Fruit fly (Drosophila melanogaster) whole organism, embryonic: ENCODE measurements around the gene Oscillin.

Experiments
- Adf1 ChIP-seq: fragments of 200-800 bp; sonication (Bioruptor generic); IDR thresholded peaks from 2 replicates; pipeline ENCODE4 v1.3.6; 2022; ENCODE audit warnings: missing biosample characterization, missing genetic modification characterization
- Atf6 ChIP-seq: fragments of 200-800 bp; sonication (Bioruptor generic); IDR thresholded peaks from 2 replicates; pipeline ENCODE4 v1.3.6; 2022; ENCODE audit warnings: missing biosample characterization, missing genetic modification characterization
- CG11398 ChIP-seq: fragments of 200-800 bp; sonication (Bioruptor generic); optimal IDR thresholded peaks from 2 replicates; lab custom pipeline; 2016; ENCODE audit warnings: missing biosample characterization, missing genetic modification characterization
- CG11723 ChIP-seq: fragments of 200-800 bp; sonication (Bioruptor generic); optimal IDR thresholded peaks from 2 replicates; lab custom pipeline; 2017; ENCODE audit warnings: missing biosample characterization, mild to moderate bottlenecking, missing genetic modification characterization
- CG12659 ChIP-seq: fragments of 200-800 bp; sonication (Bioruptor generic); optimal IDR thresholded peaks from 3 replicates; lab custom pipeline; 2017; ENCODE audit warnings: mild to moderate bottlenecking, missing biosample characterization, missing genetic modification reagents, missing genetic modification characterization
- CG12769 ChIP-seq: fragments of 200-800 bp; sonication (Bioruptor generic); optimal IDR thresholded peaks from 2 replicates; lab custom pipeline; 2019; ENCODE audit warnings: missing biosample characterization, mild to moderate bottlenecking, missing genetic modification characterization, moderate library complexity
- CG14014 ChIP-seq: fragments of 200-800 bp; sonication (Bioruptor generic); IDR thresholded peaks from 2 replicates; pipeline ENCODE4 v1.3.6; 2022; ENCODE audit warnings: missing biosample characterization, missing genetic modification characterization
- CG32532 ChIP-seq: fragments of 200-800 bp; sonication (Bioruptor generic); IDR thresholded peaks from 2 replicates; pipeline ENCODE4 v1.3.6; 2022; ENCODE audit warnings: missing biosample characterization, missing genetic modification characterization
- CG33557 ChIP-seq: fragments of 200-800 bp; sonication (Bioruptor generic); optimal IDR thresholded peaks from 2 replicates; lab custom pipeline; 2019; ENCODE audit warnings: missing biosample characterization, mild to moderate bottlenecking, missing genetic modification characterization, moderate library complexity
- CG4360 ChIP-seq: fragments of 200-800 bp; sonication (Bioruptor generic); IDR thresholded peaks from 2 replicates; pipeline ENCODE4 v1.3.6; 2022; ENCODE audit warnings: missing biosample characterization, missing genetic modification characterization
- CG6175 ChIP-seq: fragments of 200-800 bp; sonication (Bioruptor generic); IDR thresholded peaks from 3 replicates; pipeline ENCODE4 v1.3.6; 2022; ENCODE audit warnings: missing biosample characterization, missing genetic modification characterization
- CG6254 ChIP-seq: fragments of 200-800 bp; sonication (Bioruptor generic); optimal IDR thresholded peaks from 3 replicates; lab custom pipeline; 2017; ENCODE audit warnings: mild to moderate bottlenecking, missing biosample characterization, missing genetic modification reagents, missing genetic modification characterization
- CG6654 ChIP-seq: fragments of 200-800 bp; sonication (Bioruptor generic); optimal IDR thresholded peaks from 2 replicates; lab custom pipeline; 2017; ENCODE audit warnings: missing biosample characterization, mild to moderate bottlenecking, missing genetic modification characterization
- CG6791 ChIP-seq: fragments of 200-800 bp; sonication (Bioruptor generic); IDR thresholded peaks from 3 replicates; pipeline ENCODE4 v1.3.6; 2022; ENCODE audit warnings: missing biosample characterization, missing genetic modification characterization; ENCODE audit not compliant: partially characterized antibody
- CG7839 ChIP-seq: fragments of 200-800 bp; sonication (Bioruptor generic); optimal IDR thresholded peaks from 3 replicates; lab custom pipeline; 2018; ENCODE audit warnings: missing biosample characterization, mild to moderate bottlenecking, missing genetic modification characterization, moderate library complexity
- Dbx ChIP-seq: fragments of 200-800 bp; sonication (Bioruptor generic); IDR thresholded peaks from 3 replicates; pipeline ENCODE4 v1.3.6; 2022; ENCODE audit warnings: missing biosample characterization, missing genetic modification characterization
- Dp ChIP-seq: fragments of 200-800 bp; sonication (Bioruptor generic); optimal IDR thresholded peaks from 2 replicates; lab custom pipeline; 2018; ENCODE audit warnings: missing biosample characterization, mild to moderate bottlenecking, missing genetic modification characterization, moderate library complexity
- Elba2 ChIP-seq: fragments of 200-800 bp; sonication (Bioruptor generic); optimal IDR thresholded peaks from 3 replicates; lab custom pipeline; 2016; ENCODE audit warnings: missing biosample characterization, missing genetic modification characterization
- Ets97D ChIP-seq: fragments of 200-800 bp; sonication (Bioruptor generic); optimal IDR thresholded peaks from 3 replicates; lab custom pipeline; 2016; ENCODE audit warnings: missing biosample characterization, missing genetic modification characterization
- HLH54F ChIP-seq: fragments of 200-800 bp; sonication (Bioruptor generic); optimal IDR thresholded peaks from 3 replicates; lab custom pipeline; 2016; ENCODE audit warnings: missing biosample characterization, missing genetic modification characterization
- Hr51 ChIP-seq, 2 experiments: fragments of 200-800 bp; sonication (Bioruptor generic); optimal IDR thresholded peaks; 2 replicates in 1 of 2; 3 replicates in 1 of 2; lab custom pipeline; 2016 to 2018; ENCODE audit warnings: missing biosample characterization in 2 of 2, missing genetic modification characterization in 2 of 2, mild to moderate bottlenecking in 1 of 2, moderate library complexity in 1 of 2
- Hr78 ChIP-seq, 2 experiments: fragments of 200-800 bp in 1 of 2; fragments of >200 bp in 1 of 2; sonication (Bioruptor generic) in 1 of 2; optimal IDR thresholded peaks; 2 replicates each; lab custom pipeline; 2017 to 2019; ENCODE audit warnings: missing biosample characterization in 2 of 2, missing genetic modification characterization in 2 of 2, mild to moderate bottlenecking in 1 of 2, moderate library complexity in 1 of 2
- Mad ChIP-seq: fragments of 200-800 bp; sonication (Bioruptor generic); optimal IDR thresholded peaks from 2 replicates; lab custom pipeline; 2016; ENCODE audit warnings: missing biosample characterization, missing genetic modification characterization
- Oaz ChIP-seq: fragments of 200-800 bp; sonication (Bioruptor generic); IDR thresholded peaks from 2 replicates; pipeline ENCODE4 v1.3.6; 2022; ENCODE audit warnings: missing biosample characterization, missing genetic modification characterization
- Rx ChIP-seq: fragments of 200-800 bp; sonication (Bioruptor generic); IDR thresholded peaks from 2 replicates; pipeline ENCODE4 v1.3.6; 2022; ENCODE audit warnings: missing biosample characterization, missing genetic modification characterization
- Sox102F ChIP-seq: fragments of 200-800 bp; sonication (Bioruptor generic); optimal IDR thresholded peaks from 2 replicates; lab custom pipeline; 2018; ENCODE audit warnings: missing biosample characterization, mild to moderate bottlenecking, missing genetic modification characterization, moderate library complexity
- Spps ChIP-seq: fragments of 200-800 bp; sonication (Bioruptor generic); optimal IDR thresholded peaks from 2 replicates; lab custom pipeline; 2018; ENCODE audit warnings: missing biosample characterization, mild to moderate bottlenecking, missing genetic modification characterization
- Vsx1 ChIP-seq: fragments of 200-800 bp; sonication (Bioruptor generic); optimal IDR thresholded peaks from 2 replicates; lab custom pipeline; 2017; ENCODE audit warnings: missing biosample characterization, mild to moderate bottlenecking, missing genetic modification characterization, missing genetic modification reagents
- ash1 ChIP-seq: fragments of 200-800 bp; sonication (Bioruptor generic); optimal IDR thresholded peaks from 2 replicates; lab custom pipeline; 2018; ENCODE audit warnings: missing biosample characterization, mild to moderate bottlenecking, missing genetic modification characterization
- bbx ChIP-seq: fragments of 200-800 bp; sonication (Bioruptor generic); IDR thresholded peaks from 2 replicates; pipeline ENCODE4 v1.3.6; 2022; ENCODE audit warnings: missing biosample characterization, missing genetic modification characterization; ENCODE audit not compliant: partially characterized antibody
- bsh ChIP-seq, 2 experiments: fragments of 200-800 bp; sonication (Bioruptor generic); optimal IDR thresholded peaks; 2 replicates each; lab custom pipeline; 2017 to 2018; ENCODE audit warnings: mild to moderate bottlenecking in 2 of 2, missing biosample characterization in 2 of 2, missing genetic modification characterization in 2 of 2, moderate library complexity in 1 of 2
- cad ChIP-seq: fragments of >200 bp; optimal IDR thresholded peaks from 2 replicates; lab custom pipeline; 2017; ENCODE audit warnings: missing biosample characterization, missing genetic modification characterization
- da ChIP-seq: fragments of 200-800 bp; sonication (Bioruptor generic); optimal IDR thresholded peaks from 2 replicates; lab custom pipeline; 2016; ENCODE audit warnings: missing biosample characterization, missing genetic modification characterization
- dysf ChIP-seq: fragments of 200-800 bp; sonication (Bioruptor generic); IDR thresholded peaks from 3 replicates; pipeline ENCODE4 v1.3.6; 2022; ENCODE audit warnings: missing biosample characterization, missing genetic modification characterization
- exex ChIP-seq: fragments of 200-800 bp; sonication (Bioruptor generic); optimal IDR thresholded peaks from 4 replicates; lab custom pipeline; 2018; ENCODE audit warnings: missing biosample characterization, mild to moderate bottlenecking, missing genetic modification characterization, moderate library complexity
- fru ChIP-seq: fragments of >200 bp; optimal IDR thresholded peaks from 2 replicates; lab custom pipeline; 2017
- gfzf ChIP-seq: fragments of 200-800 bp; sonication (Bioruptor generic); optimal IDR thresholded peaks from 2 replicates; lab custom pipeline; 2016; ENCODE audit warnings: missing biosample characterization, mild to moderate bottlenecking, missing genetic modification characterization, moderate library complexity
- h ChIP-seq: fragments of >200 bp; optimal IDR thresholded peaks from 2 replicates; lab custom pipeline; 2017
- luna ChIP-seq: fragments of 200-800 bp; sonication (Bioruptor generic); optimal IDR thresholded peaks from 2 replicates; lab custom pipeline; 2016; ENCODE audit warnings: missing biosample characterization, missing genetic modification characterization
- oc ChIP-seq: fragments of 200-800 bp; sonication (Bioruptor generic); optimal IDR thresholded peaks from 2 replicates; lab custom pipeline; 2018; ENCODE audit warnings: missing biosample characterization, mild to moderate bottlenecking, missing genetic modification characterization, moderate library complexity
- prd ChIP-seq, 3 experiments: fragments of >200 bp in 2 of 3; fragments of 200-800 bp in 1 of 3; sonication (Bioruptor generic) in 1 of 3; optimal IDR thresholded peaks in 2 of 3; IDR thresholded peaks in 1 of 3; 2 replicates in 2 of 3; 3 replicates in 1 of 3; pipeline versions ENCODE4 v1.3.6 to Lab custom; 2017 to 2022; ENCODE audit warnings: missing biosample characterization in 1 of 3, missing genetic modification characterization in 1 of 3
- scrt ChIP-seq: fragments of 200-800 bp; sonication (Bioruptor generic); optimal IDR thresholded peaks from 2 replicates; lab custom pipeline; 2018; ENCODE audit warnings: missing biosample characterization, mild to moderate bottlenecking, missing genetic modification characterization, moderate library complexity
- slbo ChIP-seq: fragments of 200-800 bp; sonication (Bioruptor generic); IDR thresholded peaks from 2 replicates; pipeline ENCODE4 v1.3.6; 2022; ENCODE audit warnings: missing biosample characterization, missing genetic modification characterization
- sr ChIP-seq: fragments of 200-800 bp; sonication (Bioruptor generic); IDR thresholded peaks from 3 replicates; pipeline ENCODE4 v1.3.6; 2022; ENCODE audit warnings: missing biosample characterization, missing genetic modification characterization
- tgo ChIP-seq: fragments of 200-800 bp; sonication (Bioruptor generic); IDR thresholded peaks from 3 replicates; pipeline ENCODE4 v1.3.6; 2022; ENCODE audit warnings: missing biosample characterization, missing genetic modification characterization
- tup ChIP-seq: fragments of 200-800 bp; sonication (Bioruptor generic); optimal IDR thresholded peaks from 2 replicates; lab custom pipeline; 2016; ENCODE audit warnings: missing biosample characterization, mild to moderate bottlenecking, missing genetic modification characterization, moderate library complexity
- vnd ChIP-seq: fragments of 200-800 bp; sonication (Bioruptor generic); IDR thresholded peaks from 3 replicates; pipeline ENCODE4 v1.3.6; 2022; ENCODE audit warnings: missing biosample characterization, missing genetic modification characterization; ENCODE audit not compliant: partially characterized antibody

Oscillin gene

dm6 chr2L:5542944-5543515, 3.9 kb upstream of the Oscillin start (continued):
- TF ChIP-seq tgo (peak; percentile 57; the same call in 2 of the 3 replicates), Spps (tag; lab: Kevin White, UChicago) (no peak), CG12659 (GFP tag; lab: Kevin White, UChicago) (peak; percentile 37), oc (tag; lab: Kevin White, UChicago) (no peak), CG6254 (GFP tag; lab: Kevin White, UChicago) (no peak), prd (optimal IDR thresholded peaks at IDR 0.05; lab: Kevin White, UChicago) (no peak), prd (GFP tag; IDR thresholded peaks at IDR 0.05; lab: Robert Waterston, UW) (peak; percentile 57), CG14014 (GFP tag; lab: Robert Waterston, UW) (peak; percentile 77)
- TF ChIP-seq, all 482 proteins: peak for 233

- TF ChIP-seq fru (lab: Kevin White, UChicago) (no peak), ash1 (GFP tag; lab: Kevin White, UChicago) (no peak), CG11398 (no peak), cad (GFP tag; lab: Kevin White, UChicago) (no peak), Oaz (GFP tag; lab: Robert Waterston, UW) (0 out of 2 replicates have a peak, but pooled peaks have one; percentile 37), sr (GFP tag; lab: Robert Waterston, UW) (peak; percentile 58; the same call in 1 of the 3 replicates), Mad (GFP tag; lab: Kevin White, UChicago) (no peak), bbx (GFP tag; lab: Robert Waterston, UW) (no peak), bsh (GFP tag; optimal IDR thresholded peaks at IDR 0.05; lab: Kevin White, UChicago) (peak in 1 of 2 experiments; percentile 52), CG12769 (tag; lab: Kevin White, UChicago) (peak; percentile 5), HLH54F (GFP tag; lab: Kevin White, UChicago) (peak; percentile 22), CG4360 (peak; percentile 85)
Measured at dm6 chr2L:5546207-5546517, 724 bp upstream of the Oscillin start.

- no peak for TF ChIP-seq CG6654 (GFP tag; lab: Kevin White, UChicago)
- no peak for TF ChIP-seq slbo (GFP tag; lab: Robert Waterston, UW)
- no peak for TF ChIP-seq scrt
- TF ChIP-seq Vsx1 (GFP tag; lab: Kevin White, UChicago): peak; percentile 77
- TF ChIP-seq CG33557: no peak
- no peak for TF ChIP-seq Hr51 (GFP tag; optimal IDR thresholded peaks at IDR 0.05; lab: Kevin White, UChicago)
- TF ChIP-seq vnd (GFP tag; lab: Robert Waterston, UW): no peak
- no peak for TF ChIP-seq Rx (GFP tag; lab: Robert Waterston, UW)
- peak in 1 of 2 experiments; percentile 22 for TF ChIP-seq Hr78 (GFP tag; optimal IDR thresholded peaks at IDR 0.05; lab: Kevin White, UChicago)
- no peak for TF ChIP-seq gfzf (GFP tag; lab: Kevin White, UChicago)
- TF ChIP-seq tup (GFP tag; lab: Kevin White, UChicago): no peak
- peak; percentile 93 for TF ChIP-seq exex (tag; lab: Kevin White, UChicago)
- no peak for TF ChIP-seq dysf (GFP tag; lab: Robert Waterston, UW)
- no peak for TF ChIP-seq CG7839 (tag; lab: Kevin White, UChicago)
- TF ChIP-seq Atf6: no peak
- no peak for TF ChIP-seq Adf1 (GFP tag; lab: Robert Waterston, UW)
- no peak for TF ChIP-seq Dp
- TF ChIP-seq Elba2 (GFP tag; lab: Kevin White, UChicago): no peak
- no peak for TF ChIP-seq h (lab: Kevin White, UChicago)
- no peak for TF ChIP-seq Dbx (GFP tag; lab: Robert Waterston, UW)
- TF ChIP-seq luna (GFP tag; lab: Kevin White, UChicago): no peak
- TF ChIP-seq CG32532 (GFP tag; lab: Robert Waterston, UW): no peak
- TF ChIP-seq CG11723 (GFP tag; lab: Kevin White, UChicago): no peak
- no peak for TF ChIP-seq Ets97D (GFP tag; lab: Kevin White, UChicago)
- no peak for TF ChIP-seq CG6175 (GFP tag; lab: Robert Waterston, UW)
- no peak for TF ChIP-seq Sox102F
- no peak for TF ChIP-seq CG6791 (GFP tag; lab: Robert Waterston, UW)
- TF ChIP-seq da (GFP tag; lab: Kevin White, UChicago): no peak
Measured at dm6 chr2L:5547288-5547777, 447 bp downstream of the Oscillin start.
